Fruit fly (Drosophila melanogaster) whole organism, embryonic: ENCODE results near the gene Rpt6.

Experiments used
- ATbp ChIP-seq: fragments of 200-800 bp; sonication (Bioruptor generic); optimal IDR thresholded peaks from 2 replicates; lab custom pipeline; 2017; ENCODE audit warnings: missing biosample characterization, mild to moderate bottlenecking, missing genetic modification characterization, missing genetic modification reagents
- Abd-B ChIP-seq: fragments of 200-800 bp; sonication (Bioruptor generic); optimal IDR thresholded peaks from 2 replicates; lab custom pipeline; 2018; ENCODE audit warnings: missing biosample characterization, mild to moderate bottlenecking, missing genetic modification characterization, moderate library complexity
- Bteb2 ChIP-seq: fragments of 200-800 bp; sonication (Bioruptor generic); optimal IDR thresholded peaks from 2 replicates; lab custom pipeline; 2016; ENCODE audit warnings: missing biosample characterization, missing genetic modification characterization
- CG12155 ChIP-seq: fragments of 200-800 bp; sonication (Bioruptor generic); optimal IDR thresholded peaks from 3 replicates; lab custom pipeline; 2016; ENCODE audit warnings: missing biosample characterization, missing genetic modification characterization
- CG13424 ChIP-seq: fragments of 200-800 bp; sonication (Bioruptor generic); optimal IDR thresholded peaks from 2 replicates; lab custom pipeline; 2019; ENCODE audit warnings: missing biosample characterization, mild to moderate bottlenecking, missing genetic modification characterization, moderate library complexity
- CG15479 ChIP-seq: fragments of 200-800 bp; sonication (Bioruptor generic); optimal IDR thresholded peaks from 3 replicates; lab custom pipeline; 2019; ENCODE audit warnings: missing biosample characterization, mild to moderate bottlenecking, missing genetic modification characterization, moderate library complexity
- CG16863 ChIP-seq: fragments of 200-800 bp; sonication (Bioruptor generic); optimal IDR thresholded peaks from 3 replicates; lab custom pipeline; 2016; ENCODE audit warnings: missing biosample characterization, missing genetic modification characterization
- CG33557 ChIP-seq: fragments of 200-800 bp; sonication (Bioruptor generic); optimal IDR thresholded peaks from 2 replicates; lab custom pipeline; 2019; ENCODE audit warnings: missing biosample characterization, mild to moderate bottlenecking, missing genetic modification characterization, moderate library complexity
- CG3838 ChIP-seq: fragments of 200-800 bp; sonication (Bioruptor generic); optimal IDR thresholded peaks from 3 replicates; lab custom pipeline; 2016; ENCODE audit warnings: missing biosample characterization, missing genetic modification characterization
- CG4820 ChIP-seq: fragments of 200-800 bp; sonication (Bioruptor generic); optimal IDR thresholded peaks from 3 replicates; lab custom pipeline; 2016; ENCODE audit warnings: missing biosample characterization, missing genetic modification characterization
- CG6654 ChIP-seq: fragments of 200-800 bp; sonication (Bioruptor generic); optimal IDR thresholded peaks from 2 replicates; lab custom pipeline; 2017; ENCODE audit warnings: missing biosample characterization, mild to moderate bottlenecking, missing genetic modification characterization
- CG6765 ChIP-seq: fragments of 200-800 bp; sonication (Bioruptor generic); optimal IDR thresholded peaks from 3 replicates; lab custom pipeline; 2017; ENCODE audit warnings: missing biosample characterization, mild to moderate bottlenecking, missing genetic modification characterization
- CG6813 ChIP-seq: fragments of 200-800 bp; sonication (Bioruptor generic); optimal IDR thresholded peaks from 2 replicates; lab custom pipeline; 2017; ENCODE audit warnings: missing biosample characterization, missing genetic modification characterization, mild to moderate bottlenecking, moderate library complexity, missing genetic modification reagents
- CG7271 ChIP-seq: fragments of 200-800 bp; sonication (Bioruptor generic); optimal IDR thresholded peaks from 2 replicates; lab custom pipeline; 2018; ENCODE audit warnings: missing biosample characterization, mild to moderate bottlenecking, missing genetic modification characterization, moderate library complexity
- CG9817 ChIP-seq: fragments of 200-800 bp; sonication (Bioruptor generic); optimal IDR thresholded peaks from 2 replicates; lab custom pipeline; 2018; ENCODE audit warnings: missing biosample characterization, mild to moderate bottlenecking, missing genetic modification characterization, moderate library complexity
- CHES-1-like ChIP-seq: fragments of 200-800 bp; sonication (Bioruptor generic); optimal IDR thresholded peaks from 2 replicates; lab custom pipeline; 2016; ENCODE audit warnings: missing biosample characterization, missing genetic modification characterization
- CrebB ChIP-seq: fragments of 200-800 bp; sonication (Bioruptor generic); optimal IDR thresholded peaks from 3 replicates; lab custom pipeline; 2018; ENCODE audit warnings: missing biosample characterization, mild to moderate bottlenecking, missing genetic modification characterization
- ERR ChIP-seq: fragments of 200-800 bp; sonication (Bioruptor generic); optimal IDR thresholded peaks from 2 replicates; lab custom pipeline; 2016; ENCODE audit warnings: missing biosample characterization, missing genetic modification characterization
- Eip74EF ChIP-seq, 2 experiments: fragments of 200-800 bp in 1 of 2; fragments of >200 bp in 1 of 2; sonication (Bioruptor generic) in 1 of 2; optimal IDR thresholded peaks; 2 replicates each; lab custom pipeline; 2017 to 2019; ENCODE audit warnings: missing biosample characterization in 2 of 2, missing genetic modification characterization in 2 of 2, mild to moderate bottlenecking in 1 of 2, moderate library complexity in 1 of 2
- Elba2 ChIP-seq: fragments of 200-800 bp; sonication (Bioruptor generic); optimal IDR thresholded peaks from 3 replicates; lab custom pipeline; 2016; ENCODE audit warnings: missing biosample characterization, missing genetic modification characterization
- Fer1 ChIP-seq: fragments of 200-800 bp; sonication (Bioruptor generic); optimal IDR thresholded peaks from 2 replicates; lab custom pipeline; 2017; ENCODE audit warnings: missing biosample characterization, mild to moderate bottlenecking, missing genetic modification characterization
- Hmr ChIP-seq: fragments of 200-800 bp; sonication (Bioruptor generic); optimal IDR thresholded peaks from 3 replicates; lab custom pipeline; 2017; ENCODE audit warnings: mild to moderate bottlenecking, missing biosample characterization, missing genetic modification reagents, missing genetic modification characterization
- Lhr ChIP-seq: fragments of 200-800 bp; sonication (Bioruptor generic); optimal IDR thresholded peaks from 3 replicates; lab custom pipeline; 2017; ENCODE audit warnings: mild to moderate bottlenecking, missing biosample characterization, missing genetic modification reagents, missing genetic modification characterization
- Pdp1 ChIP-seq, 2 experiments: fragments of 200-800 bp; sonication (Bioruptor generic); optimal IDR thresholded peaks; 3 replicates each; lab custom pipeline; 2016; ENCODE audit warnings: missing biosample characterization in 2 of 2, missing genetic modification characterization in 2 of 2, mild to moderate bottlenecking in 1 of 2, moderate library complexity in 1 of 2
- Scr ChIP-seq: fragments of 200-800 bp; sonication (Bioruptor generic); IDR thresholded peaks from 2 replicates; pipeline ENCODE4 v1.3.6; 2022; ENCODE audit warnings: missing biosample characterization, missing genetic modification characterization; ENCODE audit not compliant: partially characterized antibody
- Stat92E ChIP-seq, 3 experiments: fragments of >200 bp in 2 of 3; fragments of 200-800 bp in 1 of 3; sonication (Bioruptor generic) in 1 of 3; optimal IDR thresholded peaks; 2 replicates each; lab custom pipeline; 2017 to 2019; ENCODE audit warnings: missing biosample characterization in 3 of 3, missing genetic modification characterization in 3 of 3, mild to moderate bottlenecking in 1 of 3, moderate library complexity in 1 of 3
- Vsx1 ChIP-seq: fragments of 200-800 bp; sonication (Bioruptor generic); optimal IDR thresholded peaks from 2 replicates; lab custom pipeline; 2017; ENCODE audit warnings: missing biosample characterization, mild to moderate bottlenecking, missing genetic modification characterization, missing genetic modification reagents
- ab ChIP-seq: fragments of 200-800 bp; sonication (Bioruptor generic); optimal IDR thresholded peaks from 2 replicates; lab custom pipeline; 2016; ENCODE audit warnings: missing biosample characterization, missing genetic modification characterization
- abd-A ChIP-seq: fragments of 200-800 bp; sonication (Bioruptor generic); optimal IDR thresholded peaks from 3 replicates; lab custom pipeline; 2019; ENCODE audit warnings: missing biosample characterization, mild to moderate bottlenecking, missing genetic modification characterization, moderate library complexity
- ap ChIP-seq: fragments of 200-800 bp; sonication (Bioruptor generic); IDR thresholded peaks from 2 replicates; pipeline ENCODE4 v1.3.6; 2022; ENCODE audit warnings: missing biosample characterization, missing genetic modification characterization
- croc ChIP-seq: fragments of 200-800 bp; sonication (Bioruptor generic); conservative IDR thresholded peaks from 3 replicates; pipeline ENCODE4 v1.3.6; 2022; ENCODE audit warnings: missing biosample characterization, missing genetic modification characterization
- dan ChIP-seq: fragments of 200-800 bp; sonication (Bioruptor generic); IDR thresholded peaks from 2 replicates; pipeline ENCODE4 v1.3.6; 2022; ENCODE audit warnings: missing biosample characterization, missing genetic modification characterization
- dati ChIP-seq: fragments of 200-800 bp; sonication (Bioruptor generic); IDR thresholded peaks from 2 replicates; pipeline ENCODE4 v1.3.6; 2022; ENCODE audit warnings: missing biosample characterization, missing genetic modification characterization
- dpn ChIP-seq, 2 experiments: fragments of 200-800 bp; sonication (Bioruptor generic); optimal IDR thresholded peaks; 3 replicates each; lab custom pipeline; 2016; ENCODE audit warnings: missing biosample characterization in 2 of 2, missing genetic modification characterization in 2 of 2
- fd96Cb ChIP-seq: fragments of 200-800 bp; sonication (Bioruptor generic); optimal IDR thresholded peaks from 2 replicates; lab custom pipeline; 2018; ENCODE audit warnings: missing biosample characterization, mild to moderate bottlenecking, missing genetic modification characterization, moderate library complexity
- ftz-f1 ChIP-seq: fragments of 200-800 bp; sonication (Bioruptor generic); optimal IDR thresholded peaks from 2 replicates; lab custom pipeline; 2016; ENCODE audit warnings: missing biosample characterization, missing genetic modification characterization
- fu2 ChIP-seq: fragments of 200-800 bp; sonication (Bioruptor generic); optimal IDR thresholded peaks from 2 replicates; lab custom pipeline; 2016; ENCODE audit warnings: missing biosample characterization, missing genetic modification characterization
- gro ChIP-seq: fragments of 200-800 bp; sonication (Bioruptor generic); optimal IDR thresholded peaks from 2 replicates; lab custom pipeline; 2016; ENCODE audit warnings: missing biosample characterization, missing genetic modification characterization
- hkb ChIP-seq, 2 experiments: fragments of 200-800 bp in 1 of 2; fragments of >200 bp in 1 of 2; sonication (Bioruptor generic) in 1 of 2; IDR thresholded peaks in 1 of 2; optimal IDR thresholded peaks in 1 of 2; 2 replicates each; pipeline versions ENCODE4 v1.3.6 to Lab custom; 2017 to 2022; ENCODE audit warnings: missing biosample characterization in 1 of 2, missing genetic modification characterization in 1 of 2
- ind ChIP-seq: fragments of 200-800 bp; sonication (Bioruptor generic); optimal IDR thresholded peaks from 3 replicates; lab custom pipeline; 2016; ENCODE audit warnings: missing biosample characterization, missing genetic modification characterization
- jumu ChIP-seq: fragments of 200-800 bp; sonication (Bioruptor generic); optimal IDR thresholded peaks from 3 replicates; lab custom pipeline; 2016; ENCODE audit warnings: missing biosample characterization, missing genetic modification characterization
- mam ChIP-seq: fragments of 200-800 bp; sonication (Bioruptor generic); optimal IDR thresholded peaks from 3 replicates; lab custom pipeline; 2016; ENCODE audit warnings: missing biosample characterization, missing genetic modification characterization
- pfk ChIP-seq: fragments of 200-800 bp; sonication (Bioruptor generic); optimal IDR thresholded peaks from 2 replicates; lab custom pipeline; 2018; ENCODE audit warnings: missing biosample characterization, mild to moderate bottlenecking, missing genetic modification characterization, moderate library complexity
- ranshi ChIP-seq: fragments of 200-800 bp; sonication (Bioruptor generic); IDR thresholded peaks from 2 replicates; pipeline ENCODE4 v1.3.6; 2022; ENCODE audit warnings: missing biosample characterization, missing genetic modification characterization
- sens-2 ChIP-seq: fragments of 200-800 bp; sonication (Bioruptor generic); IDR thresholded peaks from 2 replicates; pipeline ENCODE4 v1.3.6; 2022; ENCODE audit warnings: missing biosample characterization, missing genetic modification characterization
- stwl ChIP-seq: fragments of 200-800 bp; sonication (Bioruptor generic); optimal IDR thresholded peaks from 3 replicates; lab custom pipeline; 2018; ENCODE audit warnings: missing biosample characterization, mild to moderate bottlenecking, missing genetic modification characterization, moderate library complexity
- unpg ChIP-seq: fragments of 200-800 bp; sonication (Bioruptor generic); optimal IDR thresholded peaks from 3 replicates; lab custom pipeline; 2018; ENCODE audit warnings: missing biosample characterization, mild to moderate bottlenecking, missing genetic modification characterization, moderate library complexity
- zen2 ChIP-seq: fragments of 200-800 bp; sonication (Bioruptor generic); IDR thresholded peaks from 3 replicates; pipeline ENCODE4 v1.3.6; 2022; ENCODE audit warnings: missing biosample characterization, missing genetic modification characterization; ENCODE audit not compliant: partially characterized antibody

The Rpt6 gene

DNA sequence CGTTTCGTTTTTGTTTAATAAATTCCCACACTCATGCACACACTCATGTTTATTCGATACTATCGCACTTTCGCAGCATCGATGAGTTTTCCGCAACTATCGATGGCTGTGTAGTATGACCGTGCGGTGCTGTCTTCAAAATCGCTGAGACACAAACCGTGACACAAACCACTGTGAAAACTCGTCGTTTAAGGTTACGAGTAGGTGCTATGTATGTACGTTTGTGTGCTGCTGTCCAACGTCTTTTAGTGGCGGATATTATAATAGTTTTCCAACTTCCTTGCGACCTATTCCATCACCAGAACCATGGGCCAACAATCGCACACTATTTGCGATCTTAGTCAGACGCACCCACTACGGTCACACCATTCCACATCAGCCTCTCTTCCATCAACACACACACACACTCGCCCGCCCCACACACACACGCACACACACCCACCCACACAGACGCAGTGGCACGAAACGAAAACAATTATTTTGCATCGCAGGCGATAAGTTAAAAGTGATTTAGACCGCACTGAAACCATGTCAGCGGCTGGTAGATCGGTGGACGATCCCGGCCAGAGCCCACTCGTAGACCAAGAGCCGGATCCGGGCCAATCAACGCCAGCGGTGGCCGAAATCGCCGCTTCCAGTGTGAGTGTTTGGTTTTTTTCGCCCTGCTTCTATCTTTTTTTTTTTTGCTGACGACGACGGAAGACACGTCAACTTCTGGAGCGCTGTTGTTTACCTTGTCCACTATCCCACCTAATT lies 8.3 kb downstream of the Rpt6 start, which contains the start of the genes Dd and CG1486 (continued):
- peak; percentile 16 for TF ChIP-seq CG9817
- TF ChIP-seq zen2 (GFP tag; lab: Robert Waterston, UW) = peak; percentile 59; the same call in 2 of the 3 replicates
- TF ChIP-seq CG7271 (tag; lab: Kevin White, UChicago) = no peak
- no peak for TF ChIP-seq dati
- TF ChIP-seq CrebB = no peak
- TF ChIP-seq ftz-f1 = no peak
- TF ChIP-seq CG16863 (GFP tag; lab: Kevin White, UChicago) = peak; percentile 49
- TF ChIP-seq Elba2 (GFP tag; lab: Kevin White, UChicago) = peak; percentile 21
- TF ChIP-seq ab (GFP tag; lab: Kevin White, UChicago) = no peak
- peak in 1 of 3 experiments; percentile 4 for TF ChIP-seq Stat92E (GFP tag; optimal IDR thresholded peaks at IDR 0.05; lab: Kevin White, UChicago)
- TF ChIP-seq sens-2 (GFP tag; lab: Robert Waterston, UW) = no peak
- no peak for TF ChIP-seq gro
- no peak for TF ChIP-seq abd-A (tag; lab: Kevin White, UChicago)
- no peak for TF ChIP-seq CG33557
- TF ChIP-seq hkb (optimal IDR thresholded peaks at IDR 0.05; lab: Kevin White, UChicago) = no peak
- TF ChIP-seq hkb (GFP tag; IDR thresholded peaks at IDR 0.05; lab: Robert Waterston, UW) = no peak
- no peak for TF ChIP-seq CG3838 (GFP tag; lab: Kevin White, UChicago)
- TF ChIP-seq CG4820 (GFP tag; lab: Kevin White, UChicago) = no peak
- peak in 1 of 2 experiments; percentile 73 for TF ChIP-seq Pdp1 (GFP tag; optimal IDR thresholded peaks at IDR 0.05; lab: Kevin White, UChicago)
- TF ChIP-seq croc (GFP tag; lab: Robert Waterston, UW) = no peak
- TF ChIP-seq CG12155 (GFP tag; lab: Kevin White, UChicago) = peak; percentile 67
- TF ChIP-seq ap (GFP tag; lab: Robert Waterston, UW) = no peak
- TF ChIP-seq CG6813 (GFP tag; lab: Kevin White, UChicago) = no peak
- peak; percentile 61 for TF ChIP-seq CHES-1-like (GFP tag; lab: Kevin White, UChicago)
- no peak for TF ChIP-seq Bteb2 (GFP tag; lab: Kevin White, UChicago)
- no peak for TF ChIP-seq ATbp (GFP tag; lab: Kevin White, UChicago)
- no peak for TF ChIP-seq fd96Cb
- no peak for TF ChIP-seq Eip74EF (GFP tag; optimal IDR thresholded peaks at IDR 0.05; lab: Kevin White, UChicago)
- TF ChIP-seq dan (GFP tag; lab: Robert Waterston, UW) = no peak
- TF ChIP-seq Scr (GFP tag; lab: Robert Waterston, UW) = peak; percentile 91
- peak; percentile 44 for TF ChIP-seq stwl (tag; lab: Kevin White, UChicago)
- no peak for TF ChIP-seq Vsx1 (GFP tag; lab: Kevin White, UChicago)
- TF ChIP-seq jumu (GFP tag; lab: Kevin White, UChicago) = peak; percentile 30
- TF ChIP-seq ranshi (GFP tag; lab: Robert Waterston, UW) = no peak
- no peak for TF ChIP-seq CG13424 (tag; lab: Kevin White, UChicago)
- no peak for TF ChIP-seq ind (GFP tag; lab: Kevin White, UChicago)
- peak; percentile 70 for TF ChIP-seq Lhr (GFP tag; lab: Kevin White, UChicago)
- no peak for TF ChIP-seq CG6765 (GFP tag; lab: Kevin White, UChicago)
- no peak for TF ChIP-seq CG6654 (GFP tag; lab: Kevin White, UChicago)
- TF ChIP-seq unpg (GFP tag; lab: Kevin White, UChicago) = no peak
- TF ChIP-seq CG15479 (GFP tag; lab: Kevin White, UChicago) = no peak
- no peak for TF ChIP-seq ERR (GFP tag; lab: Kevin White, UChicago)
- TF ChIP-seq Hmr (GFP tag; lab: Kevin White, UChicago) = no peak
- peak in 1 of 2 experiments; percentile 1 for TF ChIP-seq dpn (GFP tag; optimal IDR thresholded peaks at IDR 0.05; lab: Kevin White, UChicago)
- TF ChIP-seq fu2 = no peak
- TF ChIP-seq Fer1 (GFP tag; lab: Kevin White, UChicago) = no peak
- no peak for TF ChIP-seq mam (GFP tag; lab: Kevin White, UChicago)
- TF ChIP-seq Abd-B = peak; percentile 26
- TF ChIP-seq pfk = no peak
